Fruit fly (Drosophila melanogaster): ENCODE data around the gene Cdc23.

DNA sequence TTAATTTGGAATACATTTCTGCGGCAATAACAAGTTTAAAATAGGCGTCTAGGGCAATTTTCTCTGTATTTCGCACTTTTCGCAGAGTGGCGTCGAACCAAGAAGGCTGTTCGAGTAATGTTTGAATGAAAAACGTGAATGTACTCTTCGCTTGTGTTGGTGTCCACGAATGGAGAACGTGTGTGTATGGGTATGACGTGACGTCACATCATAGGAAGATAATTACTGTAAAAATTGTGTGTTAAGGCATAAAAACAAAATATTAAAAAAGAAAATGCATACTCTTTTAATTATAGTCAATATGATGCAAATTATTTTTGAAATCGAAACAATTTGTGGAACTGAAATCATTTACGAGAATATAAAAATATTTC, 30.8 kb upstream of the Cdc23 start:
- no peak for TF ChIP-seq pan (optimal IDR thresholded peaks at IDR 0.05)
- TF ChIP-seq psq (optimal IDR thresholded peaks at IDR 0.05), result no peak
